Worm (Caenorhabditis elegans) whole organism, L1 larva: Measurements from ENCODE around the gene Y51H4A.937.
A peak's percentile ranks its signal among the peaks of the same experiment; 100 is the strongest.

Experiments used
- aha-1 ChIP-seq: fragments of 150-350 bp; optimal IDR thresholded peaks from 2 replicates; lab custom pipeline; 2014; ENCODE audit warnings: missing biosample characterization, missing genetic modification characterization
- alr-1 ChIP-seq: fragments of 200-800 bp; sonication (Bioruptor generic); optimal IDR thresholded peaks from 2 replicates; lab custom pipeline; 2018; ENCODE audit warnings: borderline replicate concordance, mild to moderate bottlenecking, missing genetic modification characterization, missing compliant biosample characterization
- ama-1 ChIP-seq: fragments of 150-350 bp; optimal IDR thresholded peaks from 2 replicates; lab custom pipeline; 2014
- blmp-1 ChIP-seq: fragments of 150-350 bp; optimal IDR thresholded peaks from 2 replicates; lab custom pipeline; 2014; ENCODE audit warnings: missing biosample characterization, missing genetic modification characterization
- ceh-82 ChIP-seq, 3 experiments: fragments of 150-350 bp in 1 of 3; sonication (generic microtip) in 2 of 3; optimal IDR thresholded peaks; 2 replicates each; lab custom pipeline; 2014 to 2017; ENCODE audit warnings: missing biosample characterization in 3 of 3, missing genetic modification characterization in 3 of 3
- ceh-88 ChIP-seq: fragments of 200-800 bp; sonication (Bioruptor generic); IDR thresholded peaks from 2 replicates; pipeline ENCODE4 v1.3.6; 2022; ENCODE audit warnings: missing genetic modification characterization, missing compliant biosample characterization
- ces-1 ChIP-seq: fragments of 150-350 bp; optimal IDR thresholded peaks from 2 replicates; lab custom pipeline; 2014; ENCODE audit warnings: missing biosample characterization, missing genetic modification reagents, missing genetic modification characterization
- dpl-1 ChIP-seq, 3 experiments: fragments of 150-350 bp in 2 of 3; sonication (generic microtip) in 1 of 3; optimal IDR thresholded peaks; 2 replicates each; lab custom pipeline; 2014 to 2017; ENCODE audit warnings: missing biosample characterization in 3 of 3, missing genetic modification characterization in 3 of 3, missing genetic modification reagents in 3 of 3
- dsc-1 ChIP-seq: sonication (generic microtip); optimal IDR thresholded peaks from 2 replicates; lab custom pipeline; 2016; ENCODE audit warnings: mild to moderate bottlenecking, missing genetic modification characterization, missing compliant biosample characterization
- efl-1 ChIP-seq, 4 experiments: fragments of 150-350 bp; optimal IDR thresholded peaks in 3 of 4; peaks in 1 of 4; 1 replicate in 1 of 4; 2 replicates in 3 of 4; lab custom pipeline; 2014; ENCODE audit warnings: missing biosample characterization in 2 of 4, missing genetic modification characterization in 2 of 4, missing genetic modification reagents in 2 of 4
- efl-3 ChIP-seq: fragments of 200-800 bp; sonication (Bioruptor generic); optimal IDR thresholded peaks from 2 replicates; lab custom pipeline; 2018; ENCODE audit warnings: mild to moderate bottlenecking, missing genetic modification characterization, missing compliant biosample characterization
- elt-2 ChIP-seq: sonication (generic microtip); optimal IDR thresholded peaks from 2 replicates; lab custom pipeline; 2016; ENCODE audit warnings: missing genetic modification characterization, mild to moderate bottlenecking, inconsistent platforms, missing compliant biosample characterization, missing genetic modification reagents
- ets-5 ChIP-seq: fragments of 200-800 bp; sonication (Bioruptor generic); IDR thresholded peaks from 2 replicates; pipeline ENCODE4 v1.3.6; 2022; ENCODE audit warnings: missing genetic modification characterization, missing compliant biosample characterization
- fkh-10 ChIP-seq: sonication (generic microtip); optimal IDR thresholded peaks from 2 replicates; lab custom pipeline; 2017; ENCODE audit warnings: missing biosample characterization, missing genetic modification reagents, missing genetic modification characterization
- fkh-8 ChIP-seq: sonication (generic microtip); optimal IDR thresholded peaks from 2 replicates; lab custom pipeline; 2016; ENCODE audit warnings: mild to moderate bottlenecking, missing genetic modification characterization, missing compliant biosample characterization
- isw-1 ChIP-seq: fragments of 200-800 bp; sonication (Bioruptor generic); IDR thresholded peaks from 2 replicates; pipeline ENCODE4 v1.3.6; 2022; ENCODE audit warnings: missing genetic modification characterization, missing compliant biosample characterization
- jun-1 ChIP-seq: fragments of 150-350 bp; optimal IDR thresholded peaks from 2 replicates; lab custom pipeline; 2014; ENCODE audit warnings: missing biosample characterization, missing genetic modification reagents, missing genetic modification characterization
- lin-14 ChIP-seq: fragments of 200-800 bp; sonication (Bioruptor generic); optimal IDR thresholded peaks from 2 replicates; lab custom pipeline; 2018; ENCODE audit warnings: mild to moderate bottlenecking, missing genetic modification characterization, moderate library complexity, missing compliant biosample characterization
- lin-39 ChIP-seq: fragments of 150-350 bp; optimal IDR thresholded peaks from 2 replicates; lab custom pipeline; 2014; ENCODE audit warnings: missing biosample characterization, missing genetic modification reagents, missing genetic modification characterization
- lsy-2 ChIP-seq, 2 experiments: fragments of 150-350 bp; optimal IDR thresholded peaks; 2 replicates each; lab custom pipeline; 2014; ENCODE audit warnings: missing biosample characterization in 2 of 2, missing genetic modification characterization in 2 of 2
- mep-1 ChIP-seq: fragments of 150-350 bp; optimal IDR thresholded peaks from 2 replicates; lab custom pipeline; 2014; ENCODE audit warnings: missing biosample characterization, missing genetic modification characterization
- nhr-12 ChIP-seq: sonication (generic microtip); optimal IDR thresholded peaks from 2 replicates; lab custom pipeline; 2017; ENCODE audit warnings: missing biosample characterization, missing genetic modification characterization
- nhr-19 ChIP-seq: fragments of 200-800 bp; sonication (Bioruptor generic); conservative IDR thresholded peaks from 2 replicates; pipeline ENCODE4 v1.3.6; 2022; ENCODE audit warnings: missing genetic modification characterization, missing compliant biosample characterization
- nhr-71 ChIP-seq: sonication (generic microtip); optimal IDR thresholded peaks from 2 replicates; lab custom pipeline; 2016; ENCODE audit warnings: mild to moderate bottlenecking, missing genetic modification characterization, moderate library complexity, missing compliant biosample characterization
- nhr-76 ChIP-seq: sonication (generic microtip); optimal IDR thresholded peaks from 2 replicates; lab custom pipeline; 2017; ENCODE audit warnings: missing biosample characterization, missing genetic modification characterization
- nhr-77 ChIP-seq: fragments of 150-350 bp; optimal IDR thresholded peaks from 2 replicates; lab custom pipeline; 2014; ENCODE audit warnings: missing biosample characterization, missing genetic modification characterization
- nhr-85 ChIP-seq: sonication (generic microtip); peaks from one replicate; lab custom pipeline; 2016; ENCODE audit warnings: missing genetic modification characterization, inconsistent platforms, missing compliant biosample characterization
- pag-3 ChIP-seq: sonication (generic microtip); optimal IDR thresholded peaks from 2 replicates; lab custom pipeline; 2017; ENCODE audit warnings: missing genetic modification characterization, mild to moderate bottlenecking, missing compliant biosample characterization, antibody characterized with exemption, borderline replicate concordance; ENCODE audit not compliant: insufficient read depth
- rnt-1 ChIP-seq: sonication (generic microtip); optimal IDR thresholded peaks from 2 replicates; lab custom pipeline; 2016; ENCODE audit warnings: mild to moderate bottlenecking, missing genetic modification characterization, moderate library complexity, missing compliant biosample characterization
- skn-1 ChIP-seq: fragments of 150-350 bp; optimal IDR thresholded peaks from 2 replicates; lab custom pipeline; 2014; ENCODE audit warnings: missing biosample characterization, missing genetic modification characterization
- snu-23 ChIP-seq: sonication (generic microtip); optimal IDR thresholded peaks from 2 replicates; lab custom pipeline; 2016; ENCODE audit warnings: missing genetic modification characterization, missing compliant biosample characterization
- sptf-1 ChIP-seq: fragments of 150-350 bp; optimal IDR thresholded peaks from 2 replicates; lab custom pipeline; 2014; ENCODE audit warnings: missing biosample characterization, missing genetic modification characterization
- tbx-2 ChIP-seq: sonication (generic microtip); optimal IDR thresholded peaks from 2 replicates; lab custom pipeline; 2016; ENCODE audit warnings: missing genetic modification characterization, missing compliant biosample characterization
- unc-130 ChIP-seq: fragments of 150-350 bp; optimal IDR thresholded peaks from 2 replicates; lab custom pipeline; 2017; ENCODE audit warnings: missing biosample characterization, missing genetic modification characterization, inconsistent platforms
- unc-30 ChIP-seq: sonication (generic microtip); optimal IDR thresholded peaks from 2 replicates; lab custom pipeline; 2017; ENCODE audit warnings: missing biosample characterization, missing genetic modification characterization
- unc-62 ChIP-seq: fragments of 150-350 bp; optimal IDR thresholded peaks from 2 replicates; lab custom pipeline; 2014; ENCODE audit warnings: missing biosample characterization, missing genetic modification reagents, missing genetic modification characterization
- unc-86 ChIP-seq: sonication (generic microtip); optimal IDR thresholded peaks from 2 replicates; lab custom pipeline; 2016; ENCODE audit warnings: missing genetic modification characterization, missing compliant biosample characterization
- unc-98 ChIP-seq: fragments of 200-800 bp; sonication (Bioruptor generic); IDR thresholded peaks from 2 replicates; pipeline ENCODE4 v1.3.6; 2022; ENCODE audit warnings: missing genetic modification characterization, missing compliant biosample characterization
- xbp-1 ChIP-seq: sonication (generic microtip); optimal IDR thresholded peaks from 2 replicates; lab custom pipeline; 2016; ENCODE audit warnings: missing genetic modification characterization, missing compliant biosample characterization
- zag-1 ChIP-seq: fragments of 150-350 bp; optimal IDR thresholded peaks from 2 replicates; lab custom pipeline; 2014; ENCODE audit warnings: missing biosample characterization, missing genetic modification characterization
- ztf-11 ChIP-seq, 2 experiments: sonication (generic microtip); optimal IDR thresholded peaks; 2 replicates each; lab custom pipeline; 2016 to 2017; ENCODE audit warnings: missing genetic modification characterization in 2 of 2, missing biosample characterization in 1 of 2, missing compliant biosample characterization in 1 of 2

Gene Y51H4A.937

DNA sequence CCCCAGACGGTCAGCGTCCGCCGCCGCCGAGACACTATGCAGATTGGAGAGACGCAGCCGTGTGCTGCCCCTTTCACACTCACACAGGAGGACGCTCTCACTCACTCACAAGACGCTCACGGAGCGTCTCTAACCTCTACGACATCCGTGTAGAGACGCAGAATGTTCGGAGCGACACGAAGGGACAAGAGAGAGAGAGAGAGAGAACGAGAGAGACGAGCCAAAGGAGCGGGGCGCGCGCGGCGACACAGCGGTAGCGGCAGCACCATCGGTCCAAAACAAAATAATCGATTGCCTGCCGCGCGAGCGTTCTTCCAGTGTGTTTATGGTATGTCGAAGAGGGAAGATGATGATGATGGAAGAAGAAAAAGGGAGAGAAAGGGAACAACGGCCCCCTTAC, 36.1 kb upstream of the Y51H4A.937 start (continued):
- TF ChIP-seq mep-1 (tag; lab: Kevin White, UChicago), result peak; percentile 81
- peak; percentile 86 for TF ChIP-seq unc-86 (tag; lab: Kevin White, UChicago)
- no peak for TF ChIP-seq unc-62 (GFP tag; lab: Kevin White, UChicago)
- TF ChIP-seq unc-30 (tag; lab: Kevin White, UChicago), result no peak
- TF ChIP-seq elt-2 (tag; lab: Kevin White, UChicago), result peak; percentile 47
- TF ChIP-seq unc-98 (GFP tag; lab: Robert Waterston, UW), result no peak
- TF ChIP-seq xbp-1 (tag; lab: Kevin White, UChicago), result peak; percentile 73
- TF ChIP-seq tbx-2 (tag; lab: Kevin White, UChicago), result peak; percentile 84
- peak; percentile 43; the same call in 1 of the 2 replicates for TF ChIP-seq ceh-88 (GFP tag; lab: Robert Waterston, UW)
- TF ChIP-seq alr-1 (tag; lab: Kevin White, UChicago), result no peak
- TF ChIP-seq ets-5 (GFP tag; lab: Robert Waterston, UW), result no peak
- no peak for TF ChIP-seq pag-3
- peak; percentile 91 for TF ChIP-seq nhr-85 (tag; lab: Kevin White, UChicago)
- peak; percentile 88 for TF ChIP-seq jun-1
- no peak for TF ChIP-seq ces-1
- peak; percentile 89 for TF ChIP-seq fkh-8 (tag; lab: Kevin White, UChicago)
- no peak for TF ChIP-seq lin-39
- TF ChIP-seq skn-1 (tag; lab: Kevin White, UChicago), result peak; percentile 55

DNA sequence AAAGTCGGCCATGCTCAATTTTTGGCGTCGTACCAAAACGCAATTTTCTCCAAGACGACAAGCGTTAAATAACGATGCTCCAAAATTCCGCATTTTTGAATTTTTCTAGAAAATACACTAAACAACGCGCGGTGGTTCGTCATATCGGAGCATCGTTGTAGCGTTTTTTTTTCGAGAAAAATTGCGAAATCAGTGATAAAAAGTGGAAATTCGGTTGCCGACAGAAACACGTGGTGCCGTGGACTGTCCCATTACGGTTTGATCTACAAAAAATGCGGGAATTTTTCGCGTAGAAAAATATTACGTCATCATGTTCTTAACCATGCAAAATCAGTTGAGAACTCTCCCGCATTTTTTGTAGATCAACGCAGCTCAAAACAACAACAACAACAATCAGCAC, 35.5 kb upstream of the Y51H4A.937 start:
- TF ChIP-seq zag-1 (tag; lab: Kevin White, UChicago), result no peak
- TF ChIP-seq dpl-1 (GFP tag; optimal IDR thresholded peaks at IDR 0.05; lab: Kevin White, UChicago), result no peak
- TF ChIP-seq efl-3 (GFP tag; lab: Kevin White, UChicago), result no peak
- TF ChIP-seq blmp-1 (tag; lab: Kevin White, UChicago), result no peak
- no peak for TF ChIP-seq nhr-19
- no peak for TF ChIP-seq nhr-12 (tag; lab: Kevin White, UChicago)
- no peak for TF ChIP-seq nhr-77 (tag; lab: Kevin White, UChicago)
- no peak for TF ChIP-seq nhr-76
- no peak for TF ChIP-seq skn-1 (tag; lab: Kevin White, UChicago)
- no peak for TF ChIP-seq isw-1 (GFP tag; lab: Robert Waterston, UW)
- TF ChIP-seq mep-1 (tag; lab: Kevin White, UChicago), result no peak
- TF ChIP-seq elt-2 (tag; lab: Kevin White, UChicago), result no peak
- TF ChIP-seq fkh-8 (tag; lab: Kevin White, UChicago), result no peak
- no peak for TF ChIP-seq sptf-1 (tag; lab: Kevin White, UChicago)
- TF ChIP-seq aha-1 (tag; lab: Kevin White, UChicago), result no peak

DNA sequence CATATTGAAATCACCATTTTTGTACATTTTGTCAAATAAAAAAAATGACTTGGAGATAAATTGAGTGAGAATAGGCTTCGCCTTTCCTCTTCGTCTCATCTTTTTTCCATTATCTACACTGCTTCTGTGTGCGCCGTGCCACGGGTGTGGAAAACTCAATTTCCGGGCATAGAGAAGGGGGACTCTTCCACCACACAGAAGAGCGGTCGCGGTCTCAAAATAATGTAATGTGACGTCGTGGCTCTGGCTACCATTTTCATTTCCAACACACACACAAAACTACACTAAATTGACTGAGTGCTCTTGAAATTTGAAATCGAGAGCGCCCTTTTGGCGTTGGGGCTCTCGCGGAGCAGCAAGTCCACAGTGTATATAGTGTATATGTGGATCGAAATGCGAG, 34.5 kb upstream of the Y51H4A.937 start:
- TF ChIP-seq nhr-85 (tag; lab: Kevin White, UChicago) (peak; percentile 41), lin-14 (peak; percentile 65), efl-1 (optimal IDR thresholded peaks at IDR 0.05; lab: Kevin White, UChicago) (no peak), efl-1 (GFP tag; optimal IDR thresholded peaks at IDR 0.05 in 1 of 2; lab: Kevin White, UChicago) (peak in 1 of 2 experiments; percentile 30), unc-130 (tag; lab: Kevin White, UChicago) (no peak), sptf-1 (tag; lab: Kevin White, UChicago) (no peak), fkh-10 (peak; percentile 42), dsc-1 (tag; lab: Kevin White, UChicago) (peak; percentile 5)

DNA sequence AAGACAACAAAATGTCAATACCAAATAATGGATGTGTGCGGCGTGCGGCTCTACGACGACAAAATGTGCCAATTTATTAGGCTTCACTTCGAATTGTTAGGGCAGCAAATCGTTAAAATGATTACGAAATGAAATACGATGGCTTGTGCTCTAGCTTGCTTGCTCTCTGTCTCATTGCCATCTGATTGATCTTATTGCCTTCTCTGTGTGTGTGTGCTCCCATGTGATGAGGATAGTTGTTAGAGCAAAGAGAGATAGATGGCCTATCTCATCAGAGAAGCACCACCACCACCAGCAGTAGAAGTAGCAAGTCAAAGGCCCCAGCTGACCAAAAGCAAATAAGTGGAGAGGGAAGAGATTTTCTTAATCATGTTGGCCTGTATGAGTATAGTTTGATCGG, 32.0 kb upstream of the Y51H4A.937 start:
- TF ChIP-seq lin-14, result peak; percentile 58
- TF ChIP-seq rnt-1 (tag; lab: Kevin White, UChicago), result peak; percentile 34
- peak; percentile 38 for TF ChIP-seq skn-1 (tag; lab: Kevin White, UChicago)
- TF ChIP-seq ztf-11 (tag; optimal IDR thresholded peaks at IDR 0.05; lab: Kevin White, UChicago), result no peak
- peak; percentile 19 for TF ChIP-seq snu-23 (GFP tag; lab: Kevin White, UChicago)
- no peak for TF ChIP-seq lsy-2 (tag; optimal IDR thresholded peaks at IDR 0.05; lab: Kevin White, UChicago)
- TF ChIP-seq nhr-71 (tag; lab: Kevin White, UChicago), result peak; percentile 45
- peak; percentile 68 for TF ChIP-seq dsc-1 (tag; lab: Kevin White, UChicago)
- TF ChIP-seq efl-1 (optimal IDR thresholded peaks at IDR 0.05; lab: Kevin White, UChicago), result no peak
- peak in 1 of 2 experiments; percentile 89 for TF ChIP-seq efl-1 (GFP tag; optimal IDR thresholded peaks at IDR 0.05 in 1 of 2; lab: Kevin White, UChicago)
- no peak for TF ChIP-seq elt-2 (tag; lab: Kevin White, UChicago)
- peak; percentile 44 for TF ChIP-seq nhr-85 (tag; lab: Kevin White, UChicago)
- TF ChIP-seq ceh-82 (tag; optimal IDR thresholded peaks at IDR 0.05; lab: Kevin White, UChicago), result peak in 1 of 3 experiments; percentile 9
- TF ChIP-seq unc-86 (tag; lab: Kevin White, UChicago), result no peak
- no peak for TF ChIP-seq ama-1 (lab: Kevin White, UChicago)
